Worm (Caenorhabditis elegans) whole organism, L1 larva: ENCODE results near the gene sre-56.

Source experiments
- ama-1 ChIP-seq: fragments of 150-350 bp; optimal IDR thresholded peaks from 2 replicates; lab custom pipeline; 2014
- lin-39 ChIP-seq: fragments of 150-350 bp; optimal IDR thresholded peaks from 2 replicates; lab custom pipeline; 2014; ENCODE audit warnings: missing biosample characterization, missing genetic modification reagents, missing genetic modification characterization
- nhr-11 ChIP-seq: fragments of 150-350 bp; optimal IDR thresholded peaks from 2 replicates; lab custom pipeline; 2014; ENCODE audit warnings: missing biosample characterization, missing genetic modification characterization

DNA sequence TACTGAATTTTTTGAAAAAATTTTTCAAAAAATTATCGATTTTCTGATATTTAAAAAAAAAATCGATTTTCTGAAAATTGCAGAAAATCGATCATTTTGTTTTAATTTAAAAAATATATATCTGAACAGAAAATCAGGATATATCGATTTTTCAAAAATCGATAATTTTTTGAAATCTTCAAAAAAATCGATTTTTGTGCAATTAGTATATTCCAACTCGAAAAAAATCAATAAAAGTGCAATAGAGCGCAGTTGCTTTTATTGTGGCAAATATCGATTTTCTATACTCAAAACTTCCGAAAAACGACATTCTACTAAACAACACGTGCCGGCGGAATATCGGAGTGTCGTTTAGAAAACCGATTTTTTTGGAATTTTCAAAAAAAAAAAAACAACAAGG lies 23.6 kb upstream of the sre-56 start:
- TF ChIP-seq ama-1 (lab: Kevin White, UChicago) (no peak), nhr-11 (tag; lab: Kevin White, UChicago) (no peak), lin-39 (tag; lab: Kevin White, UChicago) (no peak)
